Worm (Caenorhabditis elegans): ENCODE data around the gene nasp-1.
A peak's percentile ranks its signal among the peaks of the same experiment; 100 is the strongest.

The nasp-1 gene

ce11 chrII:11096233-11096632 is 10.2 kb upstream of the nasp-1 start, which contains the start of gene nbs-1:
nbs-1 (minus strand) TSS chrII:11096478.
- TF ChIP-seq F55B11.4 (tag; optimal IDR thresholded peaks at IDR 0.05; ENCODE audit: borderline replicate concordance, insufficient read depth), result no peak
- no peak for TF ChIP-seq atf-7 (tag; optimal IDR thresholded peaks at IDR 0.05)
- TF ChIP-seq ceh-40 (GFP tag; IDR thresholded peaks at IDR 0.05), result no peak
- TF ChIP-seq cebp-2 (GFP tag; IDR thresholded peaks at IDR 0.05), result no peak
- TF ChIP-seq F57A8.1 (GFP tag; optimal IDR thresholded peaks at IDR 0.05), result peak; percentile 21
- no peak for TF ChIP-seq T07F8.4 (tag; optimal IDR thresholded peaks at IDR 0.05)
- peak; percentile 59; the same call in 1 of the 2 replicates for TF ChIP-seq attf-6 (GFP tag; IDR thresholded peaks at IDR 0.05)
- TF ChIP-seq madf-3 (GFP tag; IDR thresholded peaks at IDR 0.05), result peak; percentile 49; the same call in 1 of the 2 replicates
- no peak for TF ChIP-seq B0261.1 (tag; optimal IDR thresholded peaks at IDR 0.05)
- peak; percentile 75 for TF ChIP-seq ekl-4 (GFP tag; IDR thresholded peaks at IDR 0.05)
- TF ChIP-seq rec-8 (tag; optimal IDR thresholded peaks at IDR 0.05), result no peak
- peak; percentile 80 for TF ChIP-seq B0336.3 (GFP tag; IDR thresholded peaks at IDR 0.05)
- no peak for TF ChIP-seq ccch-3 (GFP tag; optimal IDR thresholded peaks at IDR 0.05)
- TF ChIP-seq lsl-1 (GFP tag; optimal IDR thresholded peaks at IDR 0.05), result peak; percentile 39
- no peak for TF ChIP-seq F57C9.4 (tag; optimal IDR thresholded peaks at IDR 0.05)
- TF ChIP-seq K11D2.4 (GFP tag; IDR thresholded peaks at IDR 0.05), result no peak
- TF ChIP-seq C17E4.6 (GFP tag; IDR thresholded peaks at IDR 0.05), result 0 out of 2 replicates have a peak, but pooled peaks have one; percentile 34
- TF ChIP-seq nhr-90 (tag; optimal IDR thresholded peaks at IDR 0.05), result no peak
- 0 out of 2 replicates have a peak, but pooled peaks have one; percentile 57 for TF ChIP-seq lin-26 (GFP tag; IDR thresholded peaks at IDR 0.05)
- TF ChIP-seq ama-1 (optimal IDR thresholded peaks at IDR 0.05), result no peak
- TF ChIP-seq ama-1 (GFP tag; optimal IDR thresholded peaks at IDR 0.05), result peak; percentile 7 to 60
- peak; percentile 13 for TF ChIP-seq him-1 (tag; optimal IDR thresholded peaks at IDR 0.05)
- no peak for TF ChIP-seq ceh-58 (GFP tag; IDR thresholded peaks at IDR 0.05)
- TF ChIP-seq Y56A3A.18 (GFP tag; IDR thresholded peaks at IDR 0.05), result 0 out of 2 replicates have a peak, but pooled peaks have one; percentile 9
- peak; percentile 18 for TF ChIP-seq ztf-18 (tag; optimal IDR thresholded peaks at IDR 0.05)
- no peak for TF ChIP-seq Y95B8A.8 (GFP tag; IDR thresholded peaks at IDR 0.05)
- TF ChIP-seq fkh-3 (tag; optimal IDR thresholded peaks at IDR 0.05), result peak; percentile 16
- no peak for TF ChIP-seq ceh-91 (GFP tag; IDR thresholded peaks at IDR 0.05)
- no peak for TF ChIP-seq nfya-1 (tag; optimal IDR thresholded peaks at IDR 0.05; ENCODE audit: borderline replicate concordance, insufficient read depth)
- TF ChIP-seq Y79H2A.3 (GFP tag; conservative IDR thresholded peaks at IDR 0.05), result no peak
- no peak for TF ChIP-seq madf-8 (GFP tag; conservative IDR thresholded peaks at IDR 0.05)
- peak; percentile 51 for TF ChIP-seq hrde-1 (tag; optimal IDR thresholded peaks at IDR 0.05; ENCODE audit: borderline replicate concordance)
- no peak for TF ChIP-seq ztf-28 (GFP tag; IDR thresholded peaks at IDR 0.05)
- TF ChIP-seq gei-17 (GFP tag; optimal IDR thresholded peaks at IDR 0.05), result no peak
- no peak for TF ChIP-seq pha-4 (tag; optimal IDR thresholded peaks at IDR 0.05)
- no peak for TF ChIP-seq attf-5 (GFP tag; optimal IDR thresholded peaks at IDR 0.05)
- TF ChIP-seq madf-6 (GFP tag; IDR thresholded peaks at IDR 0.05), result peak; percentile 59
- no peak for TF ChIP-seq mel-28 (tag; optimal IDR thresholded peaks at IDR 0.05; ENCODE audit: borderline replicate concordance)
- no peak for TF ChIP-seq Y53F4B.3 (GFP tag; IDR thresholded peaks at IDR 0.05)
- TF ChIP-seq F33H1.4 (GFP tag; IDR thresholded peaks at IDR 0.05), result peak; percentile 45
- TF ChIP-seq hmg-1.2 (GFP tag; IDR thresholded peaks at IDR 0.05), result 0 out of 2 replicates have a peak, but pooled peaks have one; percentile 14
- TF ChIP-seq lin-54 (GFP tag; optimal IDR thresholded peaks at IDR 0.05), result peak; percentile 41
- TF ChIP-seq ceh-100 (GFP tag; IDR thresholded peaks at IDR 0.05), result peak; percentile 24; the same call in 1 of the 2 replicates
- no peak for TF ChIP-seq ztf-22 (GFP tag; optimal IDR thresholded peaks at IDR 0.05)
- TF ChIP-seq B0019.2 (GFP tag; conservative IDR thresholded peaks at IDR 0.05), result no peak
- TF ChIP-seq ztf-26 (tag; optimal IDR thresholded peaks at IDR 0.05), result no peak
- no peak for TF ChIP-seq nfya-2 (GFP tag; IDR thresholded peaks at IDR 0.05)
- TF ChIP-seq ztf-6 (GFP tag; IDR thresholded peaks at IDR 0.05), result no peak
- peak; percentile 60 for TF ChIP-seq rcor-1 (GFP tag; IDR thresholded peaks at IDR 0.05)
